Worm (Caenorhabditis elegans) whole organism, L4/young adult: ENCODE data around the gene nspf-1.

ENCODE experiments used
- W03F9.2 ChIP-seq: fragments of 150-350 bp; optimal IDR thresholded peaks from 2 replicates; lab custom pipeline; 2014; ENCODE audit warnings: missing biosample characterization, missing genetic modification characterization
- dao-5 ChIP-seq: sonication (generic microtip); optimal IDR thresholded peaks from 2 replicates; lab custom pipeline; 2016; ENCODE audit warnings: missing genotype, missing genetic modification characterization, moderate library complexity, missing compliant biosample characterization
- him-1 ChIP-seq: sonication (generic microtip); optimal IDR thresholded peaks from 2 replicates; lab custom pipeline; 2016; ENCODE audit warnings: missing genotype, missing genetic modification reagents, missing genetic modification characterization, missing compliant biosample characterization

- TF ChIP-seq him-1 (tag; lab: Kevin White, UChicago) (no peak), dao-5 (tag; lab: Kevin White, UChicago) (no peak), W03F9.2 (tag; lab: Kevin White, UChicago) (no peak)
Measured at ce11 chrII:2677534-2678168, 9.8 kb upstream of the nspf-1 start, which contains the start of gene F22E5.17.
